Worm (Caenorhabditis elegans) whole organism, mixed stage, embryonic: ENCODE measurements around the gene Y41C4A.11.

Source experiments
- drap-1 ChIP-seq: fragments of 200-800 bp; sonication (Bioruptor generic); optimal IDR thresholded peaks from 3 replicates; lab custom pipeline; 2018; ENCODE audit warnings: mild to moderate bottlenecking, missing genetic modification characterization, missing compliant biosample characterization
- elt-3 ChIP-seq: fragments of 150-350 bp; optimal IDR thresholded peaks from 2 replicates; lab custom pipeline; 2014; ENCODE audit warnings: missing biosample characterization, missing genetic modification characterization
- lin-13 ChIP-seq: fragments of 150-350 bp; optimal IDR thresholded peaks from 2 replicates; lab custom pipeline; 2014; ENCODE audit warnings: missing biosample characterization, missing genetic modification characterization
- mep-1 ChIP-seq: fragments of 150-350 bp; optimal IDR thresholded peaks from 2 replicates; lab custom pipeline; 2017; ENCODE audit warnings: missing biosample characterization, missing genetic modification reagents, missing genetic modification characterization, inconsistent platforms
- mls-2 ChIP-seq: sonication (generic microtip); optimal IDR thresholded peaks from 2 replicates; lab custom pipeline; 2016; ENCODE audit warnings: mild to moderate bottlenecking, missing genetic modification characterization, moderate library complexity, missing compliant biosample characterization
- nhr-237 ChIP-seq: fragments of 150-350 bp; optimal IDR thresholded peaks from 2 replicates; lab custom pipeline; 2014; ENCODE audit warnings: missing biosample characterization, missing genetic modification characterization
- nhr-76 ChIP-seq: sonication (generic microtip); optimal IDR thresholded peaks from 2 replicates; lab custom pipeline; 2017; ENCODE audit warnings: missing biosample characterization, missing genetic modification characterization
- sem-2 ChIP-seq: fragments of 200-800 bp; sonication (Bioruptor generic); optimal IDR thresholded peaks from 2 replicates; lab custom pipeline; 2018; ENCODE audit warnings: mild to moderate bottlenecking, missing genetic modification characterization, missing compliant biosample characterization
- snpc-4 ChIP-seq: fragments of 150-350 bp; optimal IDR thresholded peaks from 2 replicates; lab custom pipeline; 2014; ENCODE audit warnings: missing biosample characterization, missing genetic modification characterization
- tbx-8 ChIP-seq: fragments of 200-800 bp; sonication (Bioruptor generic); optimal IDR thresholded peaks from 2 replicates; lab custom pipeline; 2018; ENCODE audit warnings: mild to moderate bottlenecking, missing genetic modification characterization, moderate library complexity, missing compliant biosample characterization
- unc-120 ChIP-seq: sonication (generic microtip); optimal IDR thresholded peaks from 2 replicates; lab custom pipeline; 2017; ENCODE audit warnings: missing genetic modification characterization, missing compliant biosample characterization; ENCODE audit not compliant: poor library complexity, severe bottlenecking
- unc-39 ChIP-seq: fragments of 150-350 bp; optimal IDR thresholded peaks from 2 replicates; lab custom pipeline; 2014; ENCODE audit warnings: missing biosample characterization, missing genetic modification characterization
- unc-62 ChIP-seq: fragments of 150-350 bp; optimal IDR thresholded peaks from 2 replicates; lab custom pipeline; 2014; ENCODE audit warnings: missing biosample characterization, missing genetic modification reagents, missing genetic modification characterization
- ztf-11 ChIP-seq: fragments of 150-350 bp; optimal IDR thresholded peaks from 2 replicates; lab custom pipeline; 2014; ENCODE audit warnings: missing biosample characterization, missing genetic modification characterization

DNA sequence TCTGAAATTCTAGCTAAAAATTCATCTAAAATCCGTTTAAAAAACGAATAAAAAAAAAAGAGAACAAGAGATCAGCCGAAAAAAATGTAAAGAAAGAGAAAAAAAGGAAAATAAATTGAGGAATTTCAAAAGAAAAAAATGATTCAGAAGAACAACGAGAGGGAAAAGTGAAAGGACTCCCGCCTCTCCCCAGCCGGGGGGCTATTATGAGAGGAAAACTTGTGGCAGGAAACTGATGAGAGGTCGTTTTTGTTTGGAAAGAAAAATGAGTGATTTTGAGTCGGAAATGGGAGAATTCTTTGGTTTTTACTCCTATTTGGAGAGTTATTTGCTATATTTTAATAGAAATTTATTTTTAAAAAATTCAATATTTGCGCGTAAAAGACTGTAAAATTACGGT is 22.5 kb downstream of the Y41C4A.11 start:
- no peak for TF ChIP-seq tbx-8 (GFP tag; lab: Kevin White, UChicago)
- no peak for TF ChIP-seq unc-120 (tag; lab: Kevin White, UChicago)
- no peak for TF ChIP-seq unc-39 (tag; lab: Kevin White, UChicago)
- TF ChIP-seq elt-3 (tag; lab: Kevin White, UChicago) = no peak
- no peak for TF ChIP-seq ztf-11 (tag; lab: Kevin White, UChicago)
- no peak for TF ChIP-seq unc-62 (GFP tag; lab: Kevin White, UChicago)
- no peak for TF ChIP-seq snpc-4
- TF ChIP-seq nhr-76 (tag; lab: Kevin White, UChicago) = no peak
- TF ChIP-seq drap-1 = no peak
- no peak for TF ChIP-seq mep-1 (tag; lab: Kevin White, UChicago)
- no peak for TF ChIP-seq mls-2 (tag; lab: Kevin White, UChicago)
- TF ChIP-seq lin-13 = no peak
- no peak for TF ChIP-seq nhr-237 (tag; lab: Kevin White, UChicago)
- TF ChIP-seq sem-2 (GFP tag; lab: Kevin White, UChicago) = no peak
